Worm (Caenorhabditis elegans) whole organism, L1 larva: ENCODE data around the gene K02D3.2.

Source experiments
- C04F5.9 ChIP-seq: sonication (generic microtip); optimal IDR thresholded peaks from 2 replicates; lab custom pipeline; 2016; ENCODE audit warnings: missing genetic modification characterization, missing compliant biosample characterization
- Y116A8C.19 ChIP-seq: sonication (generic microtip); optimal IDR thresholded peaks from 2 replicates; lab custom pipeline; 2016; ENCODE audit warnings: missing compliant biosample characterization, missing genetic modification characterization, borderline replicate concordance
- aha-1 ChIP-seq: fragments of 150-350 bp; optimal IDR thresholded peaks from 2 replicates; lab custom pipeline; 2014; ENCODE audit warnings: missing biosample characterization, missing genetic modification characterization
- alr-1 ChIP-seq: fragments of 200-800 bp; sonication (Bioruptor generic); optimal IDR thresholded peaks from 2 replicates; lab custom pipeline; 2018; ENCODE audit warnings: borderline replicate concordance, mild to moderate bottlenecking, missing genetic modification characterization, missing compliant biosample characterization
- ama-1 ChIP-seq: fragments of 150-350 bp; optimal IDR thresholded peaks from 2 replicates; lab custom pipeline; 2014
- ceh-63 ChIP-seq: fragments of 200-800 bp; sonication (Bioruptor generic); optimal IDR thresholded peaks from 2 replicates; lab custom pipeline; 2018; ENCODE audit warnings: mild to moderate bottlenecking, missing genetic modification characterization, missing compliant biosample characterization
- ceh-82 ChIP-seq, 3 experiments: fragments of 150-350 bp in 1 of 3; sonication (generic microtip) in 2 of 3; optimal IDR thresholded peaks; 2 replicates each; lab custom pipeline; 2014 to 2017; ENCODE audit warnings: missing biosample characterization in 3 of 3, missing genetic modification characterization in 3 of 3
- ceh-88 ChIP-seq: fragments of 200-800 bp; sonication (Bioruptor generic); IDR thresholded peaks from 2 replicates; pipeline ENCODE4 v1.3.6; 2022; ENCODE audit warnings: missing genetic modification characterization, missing compliant biosample characterization
- dpl-1 ChIP-seq, 3 experiments: fragments of 150-350 bp in 2 of 3; sonication (generic microtip) in 1 of 3; optimal IDR thresholded peaks; 2 replicates each; lab custom pipeline; 2014 to 2017; ENCODE audit warnings: missing biosample characterization in 3 of 3, missing genetic modification characterization in 3 of 3, missing genetic modification reagents in 3 of 3
- efl-1 ChIP-seq, 4 experiments: fragments of 150-350 bp; optimal IDR thresholded peaks in 3 of 4; peaks in 1 of 4; 1 replicate in 1 of 4; 2 replicates in 3 of 4; lab custom pipeline; 2014; ENCODE audit warnings: missing biosample characterization in 2 of 4, missing genetic modification characterization in 2 of 4, missing genetic modification reagents in 2 of 4
- efl-3 ChIP-seq: fragments of 200-800 bp; sonication (Bioruptor generic); optimal IDR thresholded peaks from 2 replicates; lab custom pipeline; 2018; ENCODE audit warnings: mild to moderate bottlenecking, missing genetic modification characterization, missing compliant biosample characterization
- egl-13 ChIP-seq: sonication (generic microtip); optimal IDR thresholded peaks from 2 replicates; lab custom pipeline; 2016; ENCODE audit warnings: missing genotype, missing genetic modification reagents, missing genetic modification characterization, missing compliant biosample characterization
- egl-27 ChIP-seq, 2 experiments: fragments of 150-350 bp in 1 of 2; sonication (generic microtip); optimal IDR thresholded peaks; 3 replicates each; lab custom pipeline; 2017 to 2018; ENCODE audit warnings: missing biosample characterization in 2 of 2, missing genetic modification characterization in 2 of 2, missing genetic modification reagents in 2 of 2
- elt-3 ChIP-seq, 6 experiments: fragments of 150-350 bp in 1 of 6; sonication (generic microtip); optimal IDR thresholded peaks; 2 replicates each; lab custom pipeline; 2017 to 2018; ENCODE audit warnings: missing biosample characterization in 6 of 6, missing genetic modification characterization in 6 of 6, inconsistent platforms in 1 of 6
- fkh-4 ChIP-seq: sonication (generic microtip); optimal IDR thresholded peaks from 2 replicates; lab custom pipeline; 2016; ENCODE audit warnings: missing compliant biosample characterization, missing genetic modification characterization, borderline replicate concordance
- fkh-8 ChIP-seq: sonication (generic microtip); optimal IDR thresholded peaks from 2 replicates; lab custom pipeline; 2016; ENCODE audit warnings: mild to moderate bottlenecking, missing genetic modification characterization, missing compliant biosample characterization
- grh-1 ChIP-seq: fragments of 200-800 bp; sonication (Bioruptor generic); IDR thresholded peaks from 2 replicates; pipeline ENCODE4 v1.3.6; 2022; ENCODE audit warnings: missing genetic modification reagents, missing genetic modification characterization, missing compliant biosample characterization
- hlh-17 ChIP-seq: fragments of 200-800 bp; sonication (Bioruptor generic); optimal IDR thresholded peaks from 2 replicates; lab custom pipeline; 2018; ENCODE audit warnings: missing genetic modification characterization, mild to moderate bottlenecking, missing compliant biosample characterization, moderate library complexity, borderline replicate concordance
- hlh-4 ChIP-seq: sonication (generic microtip); optimal IDR thresholded peaks from 2 replicates; lab custom pipeline; 2016; ENCODE audit warnings: mild to moderate bottlenecking, missing genetic modification characterization, missing compliant biosample characterization
- irx-1 ChIP-seq: sonication (generic microtip); optimal IDR thresholded peaks from 2 replicates; lab custom pipeline; 2016; ENCODE audit warnings: missing genetic modification characterization, missing compliant biosample characterization
- isw-1 ChIP-seq: fragments of 200-800 bp; sonication (Bioruptor generic); IDR thresholded peaks from 2 replicates; pipeline ENCODE4 v1.3.6; 2022; ENCODE audit warnings: missing genetic modification characterization, missing compliant biosample characterization
- lin-13 ChIP-seq: fragments of 150-350 bp; optimal IDR thresholded peaks from 2 replicates; lab custom pipeline; 2014; ENCODE audit warnings: missing biosample characterization, missing genetic modification reagents, missing genetic modification characterization
- lin-14 ChIP-seq: fragments of 200-800 bp; sonication (Bioruptor generic); optimal IDR thresholded peaks from 2 replicates; lab custom pipeline; 2018; ENCODE audit warnings: mild to moderate bottlenecking, missing genetic modification characterization, moderate library complexity, missing compliant biosample characterization
- lin-35 ChIP-seq, 2 experiments: fragments of 150-350 bp; optimal IDR thresholded peaks; 2 replicates each; lab custom pipeline; 2014; ENCODE audit warnings: missing biosample characterization in 2 of 2, missing genetic modification characterization in 2 of 2, missing genetic modification reagents in 2 of 2
- lin-39 ChIP-seq: fragments of 150-350 bp; optimal IDR thresholded peaks from 2 replicates; lab custom pipeline; 2014; ENCODE audit warnings: missing biosample characterization, missing genetic modification reagents, missing genetic modification characterization
- mab-9 ChIP-seq: fragments of 200-800 bp; sonication (Bioruptor generic); IDR thresholded peaks from 2 replicates; pipeline ENCODE4 v1.3.6; 2022; ENCODE audit warnings: missing genetic modification reagents, missing genetic modification characterization, missing compliant biosample characterization
- nhr-11 ChIP-seq: fragments of 150-350 bp; optimal IDR thresholded peaks from 2 replicates; lab custom pipeline; 2014; ENCODE audit warnings: missing biosample characterization, missing genetic modification characterization
- nhr-19 ChIP-seq: fragments of 200-800 bp; sonication (Bioruptor generic); conservative IDR thresholded peaks from 2 replicates; pipeline ENCODE4 v1.3.6; 2022; ENCODE audit warnings: missing genetic modification characterization, missing compliant biosample characterization
- nhr-20 ChIP-seq: sonication (generic microtip); optimal IDR thresholded peaks from 2 replicates; lab custom pipeline; 2016; ENCODE audit warnings: mild to moderate bottlenecking, missing genetic modification characterization, missing compliant biosample characterization
- nhr-237 ChIP-seq: fragments of 150-350 bp; optimal IDR thresholded peaks from 2 replicates; lab custom pipeline; 2014; ENCODE audit warnings: missing biosample characterization, missing genetic modification characterization
- nhr-76 ChIP-seq: sonication (generic microtip); optimal IDR thresholded peaks from 2 replicates; lab custom pipeline; 2017; ENCODE audit warnings: missing biosample characterization, missing genetic modification characterization
- nhr-77 ChIP-seq: fragments of 150-350 bp; optimal IDR thresholded peaks from 2 replicates; lab custom pipeline; 2014; ENCODE audit warnings: missing biosample characterization, missing genetic modification characterization
- nhr-84 ChIP-seq: sonication (generic microtip); optimal IDR thresholded peaks from 2 replicates; lab custom pipeline; 2017; ENCODE audit warnings: missing biosample characterization, missing genetic modification characterization
- nhr-90 ChIP-seq: sonication (generic microtip); optimal IDR thresholded peaks from 2 replicates; lab custom pipeline; 2016; ENCODE audit warnings: mild to moderate bottlenecking, missing genetic modification characterization, missing compliant biosample characterization; ENCODE audit not compliant: poor library complexity
- pag-3 ChIP-seq: sonication (generic microtip); optimal IDR thresholded peaks from 2 replicates; lab custom pipeline; 2017; ENCODE audit warnings: missing genetic modification characterization, mild to moderate bottlenecking, missing compliant biosample characterization, antibody characterized with exemption, borderline replicate concordance; ENCODE audit not compliant: insufficient read depth
- rnt-1 ChIP-seq: sonication (generic microtip); optimal IDR thresholded peaks from 2 replicates; lab custom pipeline; 2016; ENCODE audit warnings: mild to moderate bottlenecking, missing genetic modification characterization, moderate library complexity, missing compliant biosample characterization
- skn-1 ChIP-seq: fragments of 150-350 bp; optimal IDR thresholded peaks from 2 replicates; lab custom pipeline; 2014; ENCODE audit warnings: missing biosample characterization, missing genetic modification characterization
- sptf-1 ChIP-seq: fragments of 150-350 bp; optimal IDR thresholded peaks from 2 replicates; lab custom pipeline; 2014; ENCODE audit warnings: missing biosample characterization, missing genetic modification characterization
- swsn-7 ChIP-seq: sonication (generic microtip); optimal IDR thresholded peaks from 2 replicates; lab custom pipeline; 2016; ENCODE audit warnings: missing genetic modification characterization, missing compliant biosample characterization
- tbx-2 ChIP-seq: sonication (generic microtip); optimal IDR thresholded peaks from 2 replicates; lab custom pipeline; 2016; ENCODE audit warnings: missing genetic modification characterization, missing compliant biosample characterization
- unc-130 ChIP-seq: fragments of 150-350 bp; optimal IDR thresholded peaks from 2 replicates; lab custom pipeline; 2017; ENCODE audit warnings: missing biosample characterization, missing genetic modification characterization, inconsistent platforms
- unc-30 ChIP-seq: sonication (generic microtip); optimal IDR thresholded peaks from 2 replicates; lab custom pipeline; 2017; ENCODE audit warnings: missing biosample characterization, missing genetic modification characterization
- unc-62 ChIP-seq: fragments of 150-350 bp; optimal IDR thresholded peaks from 2 replicates; lab custom pipeline; 2014; ENCODE audit warnings: missing biosample characterization, missing genetic modification reagents, missing genetic modification characterization
- vab-15 ChIP-seq: sonication (generic microtip); optimal IDR thresholded peaks from 2 replicates; lab custom pipeline; 2017; ENCODE audit warnings: missing genotype, mild to moderate bottlenecking, missing genetic modification characterization, missing compliant biosample characterization
- zag-1 ChIP-seq: fragments of 150-350 bp; optimal IDR thresholded peaks from 2 replicates; lab custom pipeline; 2014; ENCODE audit warnings: missing biosample characterization, missing genetic modification characterization
- ztf-11 ChIP-seq, 2 experiments: sonication (generic microtip); optimal IDR thresholded peaks; 2 replicates each; lab custom pipeline; 2016 to 2017; ENCODE audit warnings: missing genetic modification characterization in 2 of 2, missing biosample characterization in 1 of 2, missing compliant biosample characterization in 1 of 2

Gene K02D3.2

ce11 chrX:13665447-13665846 lies 46.4 kb downstream of the K02D3.2 start (continued):
- TF ChIP-seq vab-15 (tag; lab: Kevin White, UChicago) (peak; percentile 87), lin-35 (GFP tag; optimal IDR thresholded peaks at IDR 0.05; lab: Kevin White, UChicago) (peak; percentile 40 to 83), alr-1 (tag; lab: Kevin White, UChicago) (no peak), hlh-4 (tag; lab: Kevin White, UChicago) (peak; percentile 38), skn-1 (tag; lab: Kevin White, UChicago) (peak; percentile 75), efl-3 (peak; percentile 2), fkh-4 (no peak), ceh-88 (peak; percentile 78), nhr-19 (peak; percentile 84), lin-39 (peak; percentile 34), egl-27 (tag; optimal IDR thresholded peaks at IDR 0.05; lab: Kevin White, UChicago) (no peak), lin-14 (GFP tag; lab: Kevin White, UChicago) (peak; percentile 86), nhr-20 (tag; lab: Kevin White, UChicago) (peak; percentile 91), aha-1 (tag; lab: Kevin White, UChicago) (no peak), elt-3 (tag; optimal IDR thresholded peaks at IDR 0.05; lab: Kevin White, UChicago) (peak in 3 of 6 experiments; percentile 50 to 84 (median 60)), irx-1 (tag; lab: Kevin White, UChicago) (peak; percentile 75), unc-62 (GFP tag; lab: Kevin White, UChicago) (no peak), hlh-17 (no peak), fkh-8 (peak; percentile 83), ceh-82 (tag; optimal IDR thresholded peaks at IDR 0.05; lab: Kevin White, UChicago) (peak; percentile 84 to 88 (median 85)), rnt-1 (tag; lab: Kevin White, UChicago) (peak; percentile 90), grh-1 (GFP tag; lab: Robert Waterston, UW) (peak; percentile 55), tbx-2 (peak; percentile 85), zag-1 (tag; lab: Kevin White, UChicago) (no peak), lin-13 (GFP tag; lab: Kevin White, UChicago) (peak; percentile 34), nhr-77 (tag; lab: Kevin White, UChicago) (peak; percentile 79), nhr-76 (tag; lab: Kevin White, UChicago) (no peak), isw-1 (GFP tag; lab: Robert Waterston, UW) (peak; percentile 55), ztf-11 (tag; optimal IDR thresholded peaks at IDR 0.05; lab: Kevin White, UChicago) (peak in 1 of 2 experiments; percentile 85), dpl-1 (GFP tag; optimal IDR thresholded peaks at IDR 0.05; lab: Kevin White, UChicago) (peak; percentile 6 to 58 (median 28)), egl-13 (tag; lab: Kevin White, UChicago) (peak; percentile 85), unc-130 (tag; lab: Kevin White, UChicago) (peak; percentile 12), nhr-11 (tag; lab: Kevin White, UChicago) (no peak), mab-9 (GFP tag; lab: Robert Waterston, UW) (peak; percentile 72), ama-1 (lab: Kevin White, UChicago) (peak; percentile 47), efl-1 (optimal IDR thresholded peaks at IDR 0.05; lab: Kevin White, UChicago) (peak; percentile 51 to 52), efl-1 (GFP tag; optimal IDR thresholded peaks at IDR 0.05 in 1 of 2; lab: Kevin White, UChicago) (peak; percentile 36 to 93), C04F5.9 (no peak), nhr-237 (tag; lab: Kevin White, UChicago) (no peak), sptf-1 (tag; lab: Kevin White, UChicago) (no peak), pag-3 (no peak), Y116A8C.19 (no peak), nhr-84 (no peak), ceh-63 (GFP tag; lab: Kevin White, UChicago) (no peak), swsn-7 (tag; lab: Kevin White, UChicago) (peak; percentile 88), nhr-90 (tag; lab: Kevin White, UChicago) (peak; percentile 90), unc-30 (no peak)
